Worm (Caenorhabditis elegans) whole organism, dauer: ENCODE data around the gene C47E12.3.
"Not testable (repeated sequence)": the region's sequence is repeated elsewhere in the genome, so short reads cannot be mapped to it uniquely, and the experiment has no call there.

Experiments
- unc-62 ChIP-seq: sonication (generic microtip); optimal IDR thresholded peaks from 2 replicates; lab custom pipeline; 2017; ENCODE audit warnings: missing biosample characterization, missing genetic modification reagents, missing genetic modification characterization

The C47E12.3 gene

ce11 chrIV:10001748-10002147 lies at the start of gene C47E12.3:
TSS of gene C47E12.3 (minus strand) at chrIV:10001848.
- no peak for TF ChIP-seq unc-62 (GFP tag; lab: Kevin White, UChicago)

- no peak for TF ChIP-seq unc-62 (GFP tag; lab: Kevin White, UChicago)
Measured at ce11 chrIV:10051088-10051487, 49.4 kb upstream of the C47E12.3 start, which contains the start of gene T04B2.8. TSS of gene T04B2.8 (minus strand) at chrIV:10051188.

- TF ChIP-seq unc-62 (GFP tag; lab: Kevin White, UChicago), result no peak
Measured at ce11 chrIV:10048268-10048667, 46.6 kb upstream of the C47E12.3 start.

ce11 chrIV:10047108-10047507 lies 45.5 kb upstream of the C47E12.3 start, which contains the start of gene T04B2.3:
TSS of gene T04B2.3 (plus strand) at chrIV:10047408.
- no peak for TF ChIP-seq unc-62 (GFP tag; lab: Kevin White, UChicago)

DNA sequence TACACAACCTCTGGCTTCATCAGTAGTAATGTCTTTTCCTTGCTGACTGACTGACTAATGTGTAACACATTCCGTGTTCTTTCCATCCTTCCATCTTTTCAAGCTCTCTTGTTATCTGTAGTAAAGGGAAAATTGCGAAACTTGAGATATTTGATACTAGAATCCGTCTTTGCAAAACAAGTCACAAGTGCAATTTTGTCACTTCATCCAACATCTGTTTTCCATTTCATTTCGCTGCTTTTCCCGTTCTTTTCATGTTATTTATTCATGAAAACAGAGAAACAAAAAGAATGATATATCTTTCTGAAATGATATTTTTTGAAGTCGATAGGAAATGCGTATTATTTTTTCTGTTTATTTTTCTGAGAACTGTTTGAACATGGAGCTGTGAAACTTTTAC lies 44.4 kb upstream of the C47E12.3 start:
- no peak for TF ChIP-seq unc-62 (GFP tag; lab: Kevin White, UChicago)

- TF ChIP-seq unc-62 (GFP tag; lab: Kevin White, UChicago), result no peak
Measured at ce11 chrIV:10042881-10043280, 41.2 kb upstream of the C47E12.3 start, which contains the start of gene frk-1. TSS of gene frk-1 (plus strand) at chrIV:10043181.

- TF ChIP-seq unc-62 (GFP tag; lab: Kevin White, UChicago), result no peak
Measured at ce11 chrIV:10040803-10041202, 39.2 kb upstream of the C47E12.3 start, which contains the start of gene dhs-31. TSS of gene dhs-31 (minus strand) at chrIV:10040903.

- TF ChIP-seq unc-62 (GFP tag; lab: Kevin White, UChicago), result no peak
Measured at ce11 chrIV:10036966-10037365, 35.3 kb upstream of the C47E12.3 start, which contains the start of gene F44D12.10. TSS of gene F44D12.10 (minus strand) at chrIV:10037066.

DNA sequence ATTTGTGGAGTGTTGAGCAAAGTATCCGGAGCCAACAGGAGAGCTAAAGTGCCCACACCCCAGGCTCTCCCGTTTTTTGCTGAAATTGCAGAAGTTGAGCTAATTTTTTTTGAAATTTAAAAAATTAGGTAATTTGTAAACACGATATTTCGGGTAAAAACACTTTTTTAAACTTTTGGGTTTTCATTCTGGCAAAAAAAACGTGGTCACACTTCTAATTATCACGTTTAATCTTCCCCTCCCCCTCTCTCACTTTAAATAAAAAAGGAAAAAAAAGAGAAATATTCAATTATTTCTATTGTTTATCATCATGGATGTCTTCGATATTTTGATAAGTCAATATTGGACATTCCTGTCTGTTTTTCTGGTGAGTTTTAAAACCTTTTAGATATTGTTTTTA lies 31.4 kb upstream of the C47E12.3 start, which contains the start of gene F44D12.6:
TSS of gene F44D12.6 (plus strand) at position 301 of the 400 bp plus-strand sequence.
- no peak for TF ChIP-seq unc-62 (GFP tag; lab: Kevin White, UChicago)

DNA sequence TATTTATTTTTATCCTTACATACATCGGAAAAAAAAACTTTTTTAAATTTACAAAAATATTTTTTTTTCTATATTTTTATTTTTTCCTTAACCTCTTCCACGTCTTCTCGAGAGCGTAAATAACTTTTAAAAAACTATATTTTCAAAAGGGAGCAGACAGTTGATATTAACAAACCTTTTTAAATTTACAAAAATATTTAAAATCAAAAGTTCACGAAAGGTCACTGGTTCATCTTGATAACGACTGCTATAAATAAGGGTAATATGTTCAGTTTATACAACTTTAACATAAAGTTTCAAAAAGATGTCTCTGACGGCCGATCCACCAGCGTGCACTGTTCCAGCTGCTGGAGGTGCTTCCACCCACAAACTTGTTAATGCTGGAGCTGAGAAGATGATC lies 27.1 kb upstream of the C47E12.3 start, which contains the start of the genes F44D12.16 and msd-2:
TSS of gene F44D12.16 (plus strand) at position 301 of the 400 bp plus-strand sequence.
TSS of gene msd-2 (plus strand) at position 305 of the 400 bp plus-strand sequence.
- not testable (repeated sequence) for TF ChIP-seq unc-62 (GFP tag; lab: Kevin White, UChicago)

ce11 chrIV:10027566-10027965 lies 25.9 kb upstream of the C47E12.3 start, which contains the start of gene gipc-2:
TSS of gene gipc-2 (minus strand) at chrIV:10027666.
- TF ChIP-seq unc-62 (GFP tag; lab: Kevin White, UChicago), result no peak

- TF ChIP-seq unc-62 (GFP tag; lab: Kevin White, UChicago), result no peak
Measured at ce11 chrIV:10026129-10026528, 24.5 kb upstream of the C47E12.3 start.

DNA sequence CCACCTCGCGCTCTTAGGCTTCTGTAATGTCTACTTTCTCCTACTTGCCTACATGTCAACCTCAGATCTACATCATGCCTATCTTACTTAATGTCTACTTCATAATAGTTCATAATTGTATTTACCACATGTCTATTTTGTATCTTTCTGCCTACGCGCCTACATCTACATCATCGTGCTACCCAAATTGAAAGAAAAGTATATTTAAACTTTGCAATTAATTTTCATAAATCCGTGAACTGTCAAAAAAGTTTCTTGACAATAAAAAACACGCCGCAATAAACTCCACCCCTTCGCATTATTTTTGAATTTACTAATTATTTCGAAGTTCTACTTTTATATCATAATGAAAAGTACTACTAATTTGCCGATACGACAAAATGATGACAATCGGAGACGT lies 21.3 kb upstream of the C47E12.3 start, which contains the start of gene F44D12.8:
TSS of gene F44D12.8 (plus strand) at position 301 of the 400 bp plus-strand sequence.
- no peak for TF ChIP-seq unc-62 (GFP tag; lab: Kevin White, UChicago)

ce11 chrIV:10021283-10021682 lies 19.6 kb upstream of the C47E12.3 start, which contains the start of gene F44D12.19:
TSS of gene F44D12.19 (plus strand) at chrIV:10021583.
- TF ChIP-seq unc-62 (GFP tag; lab: Kevin White, UChicago), result no peak

- no peak for TF ChIP-seq unc-62 (GFP tag; lab: Kevin White, UChicago)
Measured at ce11 chrIV:10017633-10018032, 16.0 kb upstream of the C47E12.3 start, which contains the start of gene F44D12.2. TSS of gene F44D12.2 (minus strand) at chrIV:10017733.

ce11 chrIV:10016977-10017376 lies 15.3 kb upstream of the C47E12.3 start, which contains the start of gene ent-7:
TSS of gene ent-7 (plus strand) at chrIV:10017277.
- TF ChIP-seq unc-62 (GFP tag; lab: Kevin White, UChicago), result no peak

DNA sequence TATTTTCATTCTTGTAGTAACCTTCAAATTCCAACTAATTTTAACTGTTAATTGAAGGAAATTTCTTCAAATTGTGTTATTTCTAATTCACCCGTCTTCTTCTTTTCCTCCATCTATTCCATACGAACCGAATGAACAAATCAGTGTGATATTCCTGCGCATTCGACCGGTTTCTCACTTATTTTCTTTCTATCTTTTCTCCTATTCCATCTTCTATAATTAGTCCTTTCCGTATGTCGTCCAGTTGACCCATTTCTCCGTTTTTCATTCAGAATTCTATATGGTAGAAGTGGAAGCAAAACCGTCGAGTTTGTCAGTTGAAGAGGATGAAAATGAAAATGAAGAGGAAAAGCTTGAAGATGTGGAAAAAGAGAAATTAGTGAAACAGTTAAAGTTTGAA lies 7.9 kb upstream of the C47E12.3 start, which contains the start of gene magu-4:
TSS of gene magu-4 (plus strand) at position 218 of the 400 bp plus-strand sequence.
- no peak for TF ChIP-seq unc-62 (GFP tag; lab: Kevin White, UChicago)
